Worm (Caenorhabditis elegans) whole organism, young adult: ENCODE results near the gene R08B4.3.

Source experiments
- B0019.2 ChIP-seq: fragments of 200-800 bp; sonication (Bioruptor generic); conservative IDR thresholded peaks from 2 replicates; pipeline ENCODE4 v1.3.6; 2022; ENCODE audit warnings: missing genetic modification reagents, missing genetic modification characterization, missing compliant biosample characterization
- B0035.1 ChIP-seq: sonication (generic microtip); optimal IDR thresholded peaks from 2 replicates; lab custom pipeline; 2016; ENCODE audit warnings: missing genetic modification characterization, mild to moderate bottlenecking, missing compliant biosample characterization, missing genotype, missing genetic modification reagents
- B0261.1 ChIP-seq: sonication (generic microtip); optimal IDR thresholded peaks from 2 replicates; lab custom pipeline; 2016; ENCODE audit warnings: mild to moderate bottlenecking, missing genetic modification characterization, moderate library complexity, missing compliant biosample characterization
- F39B2.1 ChIP-seq: fragments of 200-800 bp; sonication (Bioruptor generic); IDR thresholded peaks from 2 replicates; pipeline ENCODE4 v1.3.6; 2022; ENCODE audit warnings: missing genetic modification reagents, missing genetic modification characterization, missing compliant biosample characterization
- F57C9.4 ChIP-seq: sonication (generic microtip); optimal IDR thresholded peaks from 2 replicates; lab custom pipeline; 2017; ENCODE audit warnings: mild to moderate bottlenecking, missing genetic modification characterization, missing compliant biosample characterization
- T07F8.4 ChIP-seq: sonication (generic microtip); optimal IDR thresholded peaks from 2 replicates; lab custom pipeline; 2016; ENCODE audit warnings: mild to moderate bottlenecking, missing genetic modification characterization, moderate library complexity, missing compliant biosample characterization
- T26A5.8 ChIP-seq: sonication (generic microtip); optimal IDR thresholded peaks from 2 replicates; lab custom pipeline; 2016; ENCODE audit warnings: missing genetic modification characterization, missing compliant biosample characterization
- Y53G8AR.9 ChIP-seq: fragments of 200-800 bp; sonication (Bioruptor generic); conservative IDR thresholded peaks from 2 replicates; pipeline ENCODE4 v1.3.6; 2022; ENCODE audit warnings: missing genetic modification reagents, missing genetic modification characterization, missing compliant biosample characterization
- Y95B8A.8 ChIP-seq: fragments of 200-800 bp; sonication (Bioruptor generic); IDR thresholded peaks from 2 replicates; pipeline ENCODE4 v1.3.6; 2022; ENCODE audit warnings: missing genetic modification reagents, missing genetic modification characterization, missing compliant biosample characterization
- ama-1 ChIP-seq, 3 experiments: fragments of 150-350 bp in 1 of 3; sonication (generic microtip) in 2 of 3; optimal IDR thresholded peaks; 2 replicates each; lab custom pipeline; 2014 to 2018; ENCODE audit warnings: missing biosample characterization in 2 of 3, missing genetic modification characterization in 2 of 3, missing genetic modification reagents in 2 of 3
- athp-1 ChIP-seq: sonication (generic microtip); optimal IDR thresholded peaks from 2 replicates; lab custom pipeline; 2017; ENCODE audit warnings: mild to moderate bottlenecking, missing genetic modification characterization, missing compliant biosample characterization
- attf-6 ChIP-seq: fragments of 200-800 bp; sonication (Bioruptor generic); IDR thresholded peaks from 2 replicates; pipeline ENCODE4 v1.3.6; 2022; ENCODE audit warnings: missing genetic modification reagents, missing genetic modification characterization, missing compliant biosample characterization
- bed-1 ChIP-seq: fragments of 200-800 bp; sonication (Bioruptor generic); IDR thresholded peaks from 2 replicates; pipeline ENCODE4 v1.3.6; 2022; ENCODE audit warnings: missing genetic modification reagents, missing genetic modification characterization, missing compliant biosample characterization
- ccch-3 ChIP-seq: fragments of 200-800 bp; sonication (Bioruptor generic); optimal IDR thresholded peaks from 2 replicates; lab custom pipeline; 2018; ENCODE audit warnings: mild to moderate bottlenecking, missing genetic modification characterization, missing compliant biosample characterization
- cebp-1 ChIP-seq, 2 experiments: fragments of 200-800 bp in 1 of 2; sonication (Bioruptor generic) in 1 of 2; sonication (generic microtip) in 1 of 2; IDR thresholded peaks in 1 of 2; optimal IDR thresholded peaks in 1 of 2; 2 replicates each; pipeline versions ENCODE4 v1.3.6 to Lab custom; 2017 to 2022; ENCODE audit warnings: missing compliant biosample characterization in 2 of 2, missing genetic modification characterization in 2 of 2, mild to moderate bottlenecking in 1 of 2, missing genetic modification reagents in 1 of 2, moderate library complexity in 1 of 2
- ceh-27 ChIP-seq: fragments of 200-800 bp; sonication (Bioruptor generic); optimal IDR thresholded peaks from 2 replicates; lab custom pipeline; 2018; ENCODE audit warnings: mild to moderate bottlenecking, missing genetic modification characterization, moderate library complexity, missing compliant biosample characterization
- dpl-1 ChIP-seq: fragments of 150-350 bp; optimal IDR thresholded peaks from 2 replicates; lab custom pipeline; 2014; ENCODE audit warnings: missing biosample characterization, missing genetic modification reagents, missing genetic modification characterization
- egl-18 ChIP-seq: fragments of 200-800 bp; sonication (Bioruptor generic); IDR thresholded peaks from 2 replicates; pipeline ENCODE4 v1.3.6; 2022; ENCODE audit warnings: missing genetic modification reagents, missing genetic modification characterization, missing compliant biosample characterization
- ets-4 ChIP-seq: fragments of 200-800 bp; sonication (Bioruptor generic); optimal IDR thresholded peaks from 2 replicates; lab custom pipeline; 2018; ENCODE audit warnings: mild to moderate bottlenecking, missing genetic modification characterization, missing compliant biosample characterization
- hrde-1 ChIP-seq: sonication (generic microtip); optimal IDR thresholded peaks from 2 replicates; lab custom pipeline; 2016; ENCODE audit warnings: missing genetic modification characterization, mild to moderate bottlenecking, missing compliant biosample characterization, moderate library complexity, missing genotype, missing genetic modification reagents, borderline replicate concordance
- lag-1 ChIP-seq: fragments of 200-800 bp; sonication (Bioruptor generic); IDR thresholded peaks from 2 replicates; pipeline ENCODE4 v1.3.6; 2022; ENCODE audit warnings: missing genetic modification reagents, missing genetic modification characterization, missing compliant biosample characterization
- let-607 ChIP-seq, 2 experiments: fragments of 200-800 bp in 1 of 2; sonication (Bioruptor generic) in 1 of 2; sonication (generic microtip) in 1 of 2; optimal IDR thresholded peaks; 2 replicates each; lab custom pipeline; 2016 to 2018; ENCODE audit warnings: mild to moderate bottlenecking in 2 of 2, missing compliant biosample characterization in 2 of 2, missing genetic modification characterization in 2 of 2, moderate library complexity in 2 of 2, missing genotype in 1 of 2
- lin-40 ChIP-seq: sonication (generic microtip); optimal IDR thresholded peaks from 2 replicates; lab custom pipeline; 2016; ENCODE audit warnings: missing genetic modification characterization, mild to moderate bottlenecking, missing compliant biosample characterization, missing genotype, missing genetic modification reagents
- lin-54 ChIP-seq: fragments of 200-800 bp; sonication (Bioruptor generic); optimal IDR thresholded peaks from 2 replicates; lab custom pipeline; 2018; ENCODE audit warnings: mild to moderate bottlenecking, missing genetic modification characterization, missing compliant biosample characterization
- lir-1 ChIP-seq: fragments of 200-800 bp; sonication (Bioruptor generic); conservative IDR thresholded peaks from 2 replicates; pipeline ENCODE4 v1.3.6; 2022; ENCODE audit warnings: missing genetic modification reagents, missing genetic modification characterization, missing compliant biosample characterization
- lsl-1 ChIP-seq: fragments of 200-800 bp; sonication (Bioruptor generic); optimal IDR thresholded peaks from 2 replicates; lab custom pipeline; 2018; ENCODE audit warnings: mild to moderate bottlenecking, missing genetic modification characterization, moderate library complexity, missing compliant biosample characterization
- madf-3 ChIP-seq: fragments of 200-800 bp; sonication (Bioruptor generic); IDR thresholded peaks from 2 replicates; pipeline ENCODE4 v1.3.6; 2022; ENCODE audit warnings: missing genetic modification reagents, missing genetic modification characterization, missing compliant biosample characterization
- madf-6 ChIP-seq: fragments of 200-800 bp; sonication (Bioruptor generic); IDR thresholded peaks from 2 replicates; pipeline ENCODE4 v1.3.6; 2022; ENCODE audit warnings: missing genetic modification reagents, missing genetic modification characterization, missing compliant biosample characterization
- mes-4 ChIP-seq: sonication (generic microtip); optimal IDR thresholded peaks from 2 replicates; lab custom pipeline; 2016; ENCODE audit warnings: missing genotype, missing genetic modification characterization, missing compliant biosample characterization
- nhr-120 ChIP-seq: fragments of 200-800 bp; sonication (Bioruptor generic); IDR thresholded peaks from 2 replicates; pipeline ENCODE4 v1.3.6; 2022; ENCODE audit warnings: missing genetic modification characterization, missing compliant biosample characterization
- nhr-80 ChIP-seq: sonication (generic microtip); optimal IDR thresholded peaks from 2 replicates; lab custom pipeline; 2016; ENCODE audit warnings: missing genetic modification characterization, missing compliant biosample characterization
- nhr-90 ChIP-seq: sonication (generic microtip); optimal IDR thresholded peaks from 2 replicates; lab custom pipeline; 2016; ENCODE audit warnings: missing genotype, mild to moderate bottlenecking, missing genetic modification characterization, missing compliant biosample characterization
- pbrm-1 ChIP-seq: fragments of 200-800 bp; sonication (Bioruptor generic); IDR thresholded peaks from 2 replicates; pipeline ENCODE4 v1.3.6; 2022; ENCODE audit warnings: missing genetic modification reagents, missing genetic modification characterization, missing compliant biosample characterization
- sdz-38 ChIP-seq: sonication (generic microtip); optimal IDR thresholded peaks from 2 replicates; lab custom pipeline; 2016; ENCODE audit warnings: missing genotype, missing genetic modification characterization, missing compliant biosample characterization
- sptf-2 ChIP-seq: fragments of 200-800 bp; sonication (Bioruptor generic); optimal IDR thresholded peaks from 2 replicates; lab custom pipeline; 2018; ENCODE audit warnings: mild to moderate bottlenecking, missing genetic modification characterization, missing compliant biosample characterization
- unc-62 ChIP-seq: fragments of 150-350 bp; optimal IDR thresholded peaks from 2 replicates; lab custom pipeline; 2014; ENCODE audit warnings: missing biosample characterization, missing genetic modification reagents, missing genetic modification characterization
- xnd-1 ChIP-seq: sonication (generic microtip); optimal IDR thresholded peaks from 2 replicates; lab custom pipeline; 2016; ENCODE audit warnings: missing genotype, missing genetic modification reagents, missing genetic modification characterization, missing compliant biosample characterization
- ztf-26 ChIP-seq: sonication (generic microtip); optimal IDR thresholded peaks from 2 replicates; lab custom pipeline; 2017; ENCODE audit warnings: missing genetic modification characterization, missing compliant biosample characterization

R08B4.3 gene

DNA sequence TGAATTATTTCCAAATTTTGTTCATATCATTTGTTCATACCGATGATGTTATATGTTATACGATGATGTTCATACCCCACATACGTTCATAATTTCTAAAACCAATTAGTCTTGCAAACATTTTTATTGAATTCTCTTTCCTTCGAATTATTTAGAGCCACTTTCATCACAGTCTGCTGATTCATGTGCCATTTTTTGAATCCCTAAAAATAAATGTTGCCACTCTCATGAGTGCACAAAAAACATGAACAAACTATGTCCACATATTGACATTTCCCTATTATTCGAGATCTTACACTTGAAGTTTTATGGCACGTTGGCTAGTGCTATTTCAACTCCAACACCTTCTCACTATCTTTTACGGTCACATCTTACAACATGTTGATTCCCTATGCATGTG is 13.7 kb downstream of the R08B4.3 start, which contains the start of gene clc-17:
Gene clc-17, plus strand, starts transcription at position 301 of the 400 bp plus-strand sequence.
- TF ChIP-seq T07F8.4 (tag; lab: Kevin White, UChicago) (no peak), F57C9.4 (tag; lab: Kevin White, UChicago) (no peak), madf-6 (no peak), lin-54 (no peak), egl-18 (GFP tag; lab: Robert Waterston, UW) (no peak), ama-1 (optimal IDR thresholded peaks at IDR 0.05; lab: Kevin White, UChicago) (no peak), ama-1 (GFP tag; optimal IDR thresholded peaks at IDR 0.05; lab: Kevin White, UChicago) (no peak), ceh-27 (GFP tag; lab: Kevin White, UChicago) (no peak), nhr-90 (no peak), B0261.1 (tag; lab: Kevin White, UChicago) (no peak), lin-40 (tag; lab: Kevin White, UChicago) (no peak), dpl-1 (GFP tag; lab: Kevin White, UChicago) (no peak), Y95B8A.8 (GFP tag; lab: Robert Waterston, UW) (no peak), B0019.2 (no peak), hrde-1 (no peak), sdz-38 (tag; lab: Kevin White, UChicago) (no peak), unc-62 (no peak)

ce11 chrX:11104883-11105629 is 15.7 kb downstream of the R08B4.3 start, which contains the start of gene W02H3.1:
Gene W02H3.1, minus strand, starts transcription at chrX:11105460.
- TF ChIP-seq ztf-26: no peak
- TF ChIP-seq let-607 (tag; optimal IDR thresholded peaks at IDR 0.05; lab: Kevin White, UChicago): peak in 1 of 2 experiments; percentile 2
- TF ChIP-seq attf-6 (GFP tag; lab: Robert Waterston, UW): no peak
- no peak for TF ChIP-seq cebp-1 (GFP tag; IDR thresholded peaks at IDR 0.05; lab: Robert Waterston, UW)
- TF ChIP-seq cebp-1 (tag; optimal IDR thresholded peaks at IDR 0.05; lab: Kevin White, UChicago): no peak
- TF ChIP-seq nhr-80 (tag; lab: Kevin White, UChicago): peak; percentile 75
- peak; percentile 31 for TF ChIP-seq unc-62

- no peak for TF ChIP-seq T26A5.8 (tag; lab: Kevin White, UChicago)
- no peak for TF ChIP-seq athp-1
- no peak for TF ChIP-seq ztf-26
- TF ChIP-seq sptf-2 (GFP tag; lab: Kevin White, UChicago): no peak
- TF ChIP-seq ccch-3 (GFP tag; lab: Kevin White, UChicago): no peak
- no peak for TF ChIP-seq B0035.1 (tag; lab: Kevin White, UChicago)
- no peak for TF ChIP-seq xnd-1 (tag; lab: Kevin White, UChicago)
- no peak for TF ChIP-seq F39B2.1 (GFP tag; lab: Robert Waterston, UW)
- peak; percentile 11 for TF ChIP-seq ets-4 (GFP tag; lab: Kevin White, UChicago)
- peak; percentile 56 for TF ChIP-seq nhr-80 (tag; lab: Kevin White, UChicago)
- no peak for TF ChIP-seq cebp-1 (GFP tag; IDR thresholded peaks at IDR 0.05; lab: Robert Waterston, UW)
- no peak for TF ChIP-seq cebp-1 (tag; optimal IDR thresholded peaks at IDR 0.05; lab: Kevin White, UChicago)
- no peak for TF ChIP-seq lin-54
- 0 out of 2 replicates have a peak, but pooled peaks have one; percentile 68 for TF ChIP-seq bed-1
- no peak for TF ChIP-seq Y53G8AR.9
- TF ChIP-seq, all 124 proteins: peak for 3
Measured at ce11 chrX:11103173-11103572, 17.6 kb downstream of the R08B4.3 start.

DNA sequence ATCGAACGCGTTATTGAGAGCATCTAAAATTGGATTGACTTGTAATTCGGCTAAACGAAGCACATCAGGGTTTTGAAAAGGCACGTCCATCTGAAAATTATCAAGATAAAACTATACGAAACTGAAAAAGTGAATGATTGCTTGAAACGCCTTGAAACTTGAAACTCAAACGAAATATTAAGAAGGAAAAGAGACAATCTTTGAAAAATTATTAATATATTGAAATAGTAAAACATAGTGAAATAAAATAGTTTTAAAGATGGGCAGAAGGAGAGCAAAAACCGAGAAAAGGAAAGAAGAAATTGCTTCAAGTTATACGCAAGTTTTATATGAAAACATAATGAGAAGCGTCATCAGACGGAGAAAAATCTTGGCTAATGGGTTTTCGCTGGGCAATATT is 22.7 kb downstream of the R08B4.3 start, which contains the start of gene W02H3.3:
Gene W02H3.3, minus strand, starts transcription at position 101 of the 400 bp plus-strand sequence.
- TF ChIP-seq nhr-120 (GFP tag; lab: Robert Waterston, UW) (no peak), lsl-1 (GFP tag; lab: Kevin White, UChicago) (no peak), madf-3 (GFP tag; lab: Robert Waterston, UW) (no peak), mes-4 (no peak), lag-1 (no peak), pbrm-1 (GFP tag; lab: Robert Waterston, UW) (no peak), lir-1 (GFP tag; lab: Robert Waterston, UW) (no peak)
